Fruit fly (Drosophila melanogaster) whole organism, embryonic: Measurements from ENCODE around the gene CG4957.

Source experiments
- Abd-B ChIP-seq: fragments of 200-800 bp; sonication (Bioruptor generic); optimal IDR thresholded peaks from 2 replicates; lab custom pipeline; 2018; ENCODE audit warnings: missing biosample characterization, mild to moderate bottlenecking, missing genetic modification characterization, moderate library complexity
- Adf1 ChIP-seq: fragments of 200-800 bp; sonication (Bioruptor generic); IDR thresholded peaks from 2 replicates; pipeline ENCODE4 v1.3.6; 2022; ENCODE audit warnings: missing biosample characterization, missing genetic modification characterization
- CG10209 ChIP-seq: fragments of 200-800 bp; sonication (Bioruptor generic); optimal IDR thresholded peaks from 3 replicates; lab custom pipeline; 2017; ENCODE audit warnings: missing biosample characterization, mild to moderate bottlenecking, missing genetic modification characterization, missing genetic modification reagents
- CG11247 ChIP-seq: fragments of 200-800 bp; sonication (Bioruptor generic); IDR thresholded peaks from 2 replicates; pipeline ENCODE4 v1.3.6; 2022; ENCODE audit warnings: missing biosample characterization, missing genetic modification characterization
- CG11560 ChIP-seq: fragments of 200-800 bp; sonication (Bioruptor generic); IDR thresholded peaks from 3 replicates; pipeline ENCODE4 v1.3.6; 2022; ENCODE audit warnings: missing biosample characterization, missing genetic modification characterization
- CG11695 ChIP-seq: fragments of 200-800 bp; sonication (Bioruptor generic); IDR thresholded peaks from 3 replicates; pipeline ENCODE4 v1.3.6; 2022; ENCODE audit warnings: missing biosample characterization, missing genetic modification characterization
- CG12071 ChIP-seq: fragments of 200-800 bp; sonication (Bioruptor generic); optimal IDR thresholded peaks from 3 replicates; lab custom pipeline; 2018; ENCODE audit warnings: missing biosample characterization, mild to moderate bottlenecking, missing genetic modification characterization
- CG12155 ChIP-seq: fragments of 200-800 bp; sonication (Bioruptor generic); optimal IDR thresholded peaks from 3 replicates; lab custom pipeline; 2016; ENCODE audit warnings: missing biosample characterization, missing genetic modification characterization
- CG13424 ChIP-seq: fragments of 200-800 bp; sonication (Bioruptor generic); optimal IDR thresholded peaks from 2 replicates; lab custom pipeline; 2019; ENCODE audit warnings: missing biosample characterization, mild to moderate bottlenecking, missing genetic modification characterization, moderate library complexity
- CG14860 ChIP-seq: fragments of 200-800 bp; sonication (Bioruptor generic); IDR thresholded peaks from 3 replicates; pipeline ENCODE4 v1.3.6; 2022; ENCODE audit warnings: missing biosample characterization, missing genetic modification characterization; ENCODE audit not compliant: partially characterized antibody
- CG15011 ChIP-seq: fragments of 200-800 bp; sonication (Bioruptor generic); optimal IDR thresholded peaks from 3 replicates; lab custom pipeline; 2018; ENCODE audit warnings: missing biosample characterization, mild to moderate bottlenecking, missing genetic modification characterization
- CG15269 ChIP-seq: fragments of 200-800 bp; sonication (Bioruptor generic); optimal IDR thresholded peaks from 2 replicates; lab custom pipeline; 2018; ENCODE audit warnings: missing biosample characterization, mild to moderate bottlenecking, missing genetic modification characterization, moderate library complexity
- CG1602 ChIP-seq: fragments of 200-800 bp; sonication (Bioruptor generic); optimal IDR thresholded peaks from 3 replicates; lab custom pipeline; 2016; ENCODE audit warnings: missing biosample characterization, missing genetic modification characterization
- CG18262 ChIP-seq: fragments of 200-800 bp; optimal IDR thresholded peaks from 3 replicates; lab custom pipeline; 2019; ENCODE audit warnings: missing biosample characterization, mild to moderate bottlenecking, missing genetic modification characterization, moderate library complexity
- CG32532 ChIP-seq: fragments of 200-800 bp; sonication (Bioruptor generic); IDR thresholded peaks from 2 replicates; pipeline ENCODE4 v1.3.6; 2022; ENCODE audit warnings: missing biosample characterization, missing genetic modification characterization
- CG32767 ChIP-seq: fragments of 200-800 bp; sonication (Bioruptor generic); IDR thresholded peaks from 2 replicates; pipeline ENCODE4 v1.3.6; 2022; ENCODE audit warnings: missing biosample characterization, missing genetic modification characterization
- CG33557 ChIP-seq: fragments of 200-800 bp; sonication (Bioruptor generic); optimal IDR thresholded peaks from 2 replicates; lab custom pipeline; 2019; ENCODE audit warnings: missing biosample characterization, mild to moderate bottlenecking, missing genetic modification characterization, moderate library complexity
- CG3838 ChIP-seq: fragments of 200-800 bp; sonication (Bioruptor generic); optimal IDR thresholded peaks from 3 replicates; lab custom pipeline; 2016; ENCODE audit warnings: missing biosample characterization, missing genetic modification characterization
- CG5245 ChIP-seq: fragments of 200-800 bp; sonication (Bioruptor generic); optimal IDR thresholded peaks from 3 replicates; lab custom pipeline; 2016; ENCODE audit warnings: missing biosample characterization, missing genetic modification characterization
- CG7928 ChIP-seq: fragments of 200-800 bp; sonication (Bioruptor generic); optimal IDR thresholded peaks from 2 replicates; lab custom pipeline; 2017; ENCODE audit warnings: missing biosample characterization, mild to moderate bottlenecking, missing genetic modification characterization
- CG8281 ChIP-seq: fragments of 200-800 bp; sonication (Bioruptor generic); optimal IDR thresholded peaks from 2 replicates; lab custom pipeline; 2018; ENCODE audit warnings: missing biosample characterization, mild to moderate bottlenecking, missing genetic modification characterization, moderate library complexity
- Fer1 ChIP-seq: fragments of 200-800 bp; sonication (Bioruptor generic); optimal IDR thresholded peaks from 2 replicates; lab custom pipeline; 2017; ENCODE audit warnings: missing biosample characterization, mild to moderate bottlenecking, missing genetic modification characterization
- MBD-R2 ChIP-seq: fragments of 200-800 bp; sonication (Bioruptor generic); IDR thresholded peaks from 2 replicates; pipeline ENCODE4 v1.3.6; 2022; ENCODE audit warnings: missing biosample characterization, missing genetic modification characterization
- NC2α ChIP-seq: fragments of 200-800 bp; sonication (Bioruptor generic); optimal IDR thresholded peaks from 2 replicates; lab custom pipeline; 2016; ENCODE audit warnings: missing biosample characterization, missing genetic modification characterization
- NFAT ChIP-seq: fragments of 200-800 bp; sonication (Bioruptor generic); IDR thresholded peaks from 2 replicates; pipeline ENCODE4 v1.3.6; 2022; ENCODE audit warnings: missing biosample characterization, missing genetic modification characterization
- Nf-YA ChIP-seq: fragments of 200-800 bp; sonication (Bioruptor generic); IDR thresholded peaks from 2 replicates; pipeline ENCODE4 v1.3.6; 2022; ENCODE audit warnings: missing biosample characterization, missing genetic modification characterization
- Ptx1 ChIP-seq: fragments of 200-800 bp; sonication (Bioruptor generic); IDR thresholded peaks from 2 replicates; pipeline ENCODE4 v1.3.6; 2022; ENCODE audit warnings: missing biosample characterization, missing genetic modification characterization
- Scr ChIP-seq: fragments of 200-800 bp; sonication (Bioruptor generic); IDR thresholded peaks from 2 replicates; pipeline ENCODE4 v1.3.6; 2022; ENCODE audit warnings: missing biosample characterization, missing genetic modification characterization; ENCODE audit not compliant: partially characterized antibody
- TFAM ChIP-seq: fragments of 200-800 bp; sonication (Bioruptor generic); optimal IDR thresholded peaks from 2 replicates; lab custom pipeline; 2017; ENCODE audit warnings: missing biosample characterization, missing genetic modification characterization, inconsistent platforms
- ato ChIP-seq: fragments of 200-800 bp; sonication (Bioruptor generic); IDR thresholded peaks from 2 replicates; pipeline ENCODE4 v1.3.6; 2022; ENCODE audit warnings: missing biosample characterization, missing genetic modification characterization; ENCODE audit not compliant: partially characterized antibody
- br ChIP-seq: fragments of >200 bp; optimal IDR thresholded peaks from 2 replicates; lab custom pipeline; 2017
- chm ChIP-seq: fragments of 200-800 bp; sonication (Bioruptor generic); IDR thresholded peaks from 2 replicates; pipeline ENCODE4 v1.3.6; 2022; ENCODE audit warnings: missing biosample characterization, missing genetic modification characterization
- crc ChIP-seq: fragments of 200-800 bp; sonication (Bioruptor generic); optimal IDR thresholded peaks from 2 replicates; lab custom pipeline; 2016; ENCODE audit warnings: missing biosample characterization, missing genetic modification characterization
- dysf ChIP-seq: fragments of 200-800 bp; sonication (Bioruptor generic); IDR thresholded peaks from 3 replicates; pipeline ENCODE4 v1.3.6; 2022; ENCODE audit warnings: missing biosample characterization, missing genetic modification characterization
- fd3F ChIP-seq: fragments of 200-800 bp; sonication (Bioruptor generic); optimal IDR thresholded peaks from 2 replicates; lab custom pipeline; 2018; ENCODE audit warnings: missing biosample characterization, mild to moderate bottlenecking, missing genetic modification characterization, moderate library complexity
- fru ChIP-seq: fragments of >200 bp; optimal IDR thresholded peaks from 2 replicates; lab custom pipeline; 2017
- fu2 ChIP-seq: fragments of 200-800 bp; sonication (Bioruptor generic); optimal IDR thresholded peaks from 2 replicates; lab custom pipeline; 2016; ENCODE audit warnings: missing biosample characterization, missing genetic modification characterization
- gcm2 ChIP-seq: fragments of 200-800 bp; sonication (Bioruptor generic); optimal IDR thresholded peaks from 2 replicates; lab custom pipeline; 2016; ENCODE audit warnings: missing biosample characterization, missing genetic modification characterization
- gem ChIP-seq: fragments of 200-800 bp; sonication (Bioruptor generic); optimal IDR thresholded peaks from 2 replicates; lab custom pipeline; 2019; ENCODE audit warnings: missing biosample characterization, mild to moderate bottlenecking, missing genetic modification characterization, moderate library complexity
- grn ChIP-seq: fragments of 200-800 bp; sonication (Bioruptor generic); optimal IDR thresholded peaks from 3 replicates; lab custom pipeline; 2017; ENCODE audit warnings: missing biosample characterization, missing genetic modification characterization
- hkb ChIP-seq, 2 experiments: fragments of 200-800 bp in 1 of 2; fragments of >200 bp in 1 of 2; sonication (Bioruptor generic) in 1 of 2; IDR thresholded peaks in 1 of 2; optimal IDR thresholded peaks in 1 of 2; 2 replicates each; pipeline versions ENCODE4 v1.3.6 to Lab custom; 2017 to 2022; ENCODE audit warnings: missing biosample characterization in 1 of 2, missing genetic modification characterization in 1 of 2
- inv ChIP-seq: fragments of 200-800 bp; sonication (Bioruptor generic); IDR thresholded peaks from 2 replicates; pipeline ENCODE4 v1.3.6; 2022; ENCODE audit warnings: missing biosample characterization, missing genetic modification characterization; ENCODE audit not compliant: partially characterized antibody
- lab ChIP-seq: fragments of 200-800 bp; sonication (Bioruptor generic); optimal IDR thresholded peaks from 3 replicates; lab custom pipeline; 2017; ENCODE audit warnings: missing biosample characterization, missing genetic modification characterization, mild to moderate bottlenecking, moderate library complexity, missing genetic modification reagents
- luna ChIP-seq: fragments of 200-800 bp; sonication (Bioruptor generic); optimal IDR thresholded peaks from 2 replicates; lab custom pipeline; 2016; ENCODE audit warnings: missing biosample characterization, missing genetic modification characterization
- pb ChIP-seq: fragments of 200-800 bp; sonication (Bioruptor generic); optimal IDR thresholded peaks from 3 replicates; lab custom pipeline; 2016; ENCODE audit warnings: missing biosample characterization, missing genetic modification characterization
- peb ChIP-seq: fragments of 200-800 bp; sonication (Bioruptor generic); IDR thresholded peaks from 2 replicates; pipeline ENCODE4 v1.3.6; 2022; ENCODE audit warnings: missing biosample characterization, missing genetic modification characterization
- sna ChIP-seq: fragments of 200-800 bp; sonication (Bioruptor generic); IDR thresholded peaks from 2 replicates; pipeline ENCODE4 v1.3.6; 2022; ENCODE audit warnings: missing biosample characterization, missing genetic modification characterization; ENCODE audit not compliant: partially characterized antibody
- sob ChIP-seq: fragments of 200-800 bp; sonication (Bioruptor generic); IDR thresholded peaks from 2 replicates; pipeline ENCODE4 v1.3.6; 2022; ENCODE audit warnings: missing biosample characterization, missing genetic modification characterization
- sqz ChIP-seq: fragments of 200-800 bp; sonication (Bioruptor generic); optimal IDR thresholded peaks from 3 replicates; lab custom pipeline; 2018; ENCODE audit warnings: missing biosample characterization, mild to moderate bottlenecking, missing genetic modification characterization
- stwl ChIP-seq: fragments of 200-800 bp; sonication (Bioruptor generic); optimal IDR thresholded peaks from 3 replicates; lab custom pipeline; 2018; ENCODE audit warnings: missing biosample characterization, mild to moderate bottlenecking, missing genetic modification characterization, moderate library complexity
- tx ChIP-seq: fragments of 200-800 bp; sonication (Bioruptor generic); optimal IDR thresholded peaks from 2 replicates; lab custom pipeline; 2016; ENCODE audit warnings: missing biosample characterization, missing genetic modification characterization
- wor ChIP-seq: fragments of 200-800 bp; sonication (Bioruptor generic); IDR thresholded peaks from 2 replicates; pipeline ENCODE4 v1.3.6; 2022; ENCODE audit warnings: missing biosample characterization, missing genetic modification characterization

CG4957 gene

DNA sequence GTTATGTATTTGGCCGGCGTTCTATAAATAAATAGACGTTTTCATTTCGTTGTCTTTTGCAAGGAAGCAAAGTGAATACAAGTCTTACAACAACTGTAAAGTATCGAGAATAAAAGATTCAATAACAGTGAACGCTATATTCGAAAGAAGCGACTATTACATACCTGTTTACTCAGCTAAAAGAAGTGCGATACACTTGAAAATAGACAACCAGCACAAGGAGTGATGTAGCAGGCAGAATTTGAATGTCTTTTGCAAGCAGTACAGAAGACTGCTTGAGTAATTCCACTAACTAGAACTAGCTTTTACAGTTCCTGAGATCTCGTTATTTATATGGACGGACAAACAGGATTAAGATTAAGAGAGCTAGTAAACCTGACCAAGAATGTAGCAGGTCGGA is 29.6 kb downstream of the CG4957 start (continued):
- no peak for TF ChIP-seq CG7928 (GFP tag; lab: Kevin White, UChicago)
- TF ChIP-seq CG12071 (GFP tag; lab: Kevin White, UChicago): no peak
- TF ChIP-seq wor (GFP tag; lab: Robert Waterston, UW): no peak
- peak; percentile 44; the same call in 1 of the 2 replicates for TF ChIP-seq Scr (GFP tag; lab: Robert Waterston, UW)
- TF ChIP-seq stwl (tag; lab: Kevin White, UChicago): peak; percentile 92
- TF ChIP-seq peb (GFP tag; lab: Robert Waterston, UW): no peak
- no peak for TF ChIP-seq chm
- no peak for TF ChIP-seq crc (GFP tag; lab: Kevin White, UChicago)
- no peak for TF ChIP-seq fu2 (GFP tag; lab: Kevin White, UChicago)
- TF ChIP-seq CG11247 (GFP tag; lab: Robert Waterston, UW): no peak
- no peak for TF ChIP-seq pb
- TF ChIP-seq sna (GFP tag; lab: Robert Waterston, UW): no peak
- no peak for TF ChIP-seq sob
- TF ChIP-seq NFAT (GFP tag; lab: Robert Waterston, UW): no peak
- TF ChIP-seq gem (tag; lab: Kevin White, UChicago): no peak
- peak; percentile 85 for TF ChIP-seq MBD-R2
- TF ChIP-seq CG15269: no peak
- peak; percentile 28 for TF ChIP-seq luna (GFP tag; lab: Kevin White, UChicago)
- no peak for TF ChIP-seq CG8281
- TF ChIP-seq Abd-B (GFP tag; lab: Kevin White, UChicago): no peak
- no peak for TF ChIP-seq hkb (optimal IDR thresholded peaks at IDR 0.05; lab: Kevin White, UChicago)
- no peak for TF ChIP-seq hkb (GFP tag; IDR thresholded peaks at IDR 0.05; lab: Robert Waterston, UW)
- TF ChIP-seq TFAM (GFP tag; lab: Kevin White, UChicago): no peak
- TF ChIP-seq CG10209: no peak
- peak; percentile 91 for TF ChIP-seq CG12155 (GFP tag; lab: Kevin White, UChicago)
- no peak for TF ChIP-seq CG5245 (GFP tag; lab: Kevin White, UChicago)
- TF ChIP-seq grn (GFP tag; lab: Kevin White, UChicago): no peak
- peak; percentile 71 for TF ChIP-seq ato (GFP tag; lab: Robert Waterston, UW)
- no peak for TF ChIP-seq Nf-YA (GFP tag; lab: Robert Waterston, UW)
- TF ChIP-seq CG18262 (tag; lab: Kevin White, UChicago): no peak
- no peak for TF ChIP-seq CG32532 (GFP tag; lab: Robert Waterston, UW)
- TF ChIP-seq Fer1: no peak
- TF ChIP-seq CG14860 (GFP tag; lab: Robert Waterston, UW): peak; percentile 84; the same call in 2 of the 3 replicates
- no peak for TF ChIP-seq fru (lab: Kevin White, UChicago)
- no peak for TF ChIP-seq sqz (GFP tag; lab: Kevin White, UChicago)
- TF ChIP-seq br (lab: Kevin White, UChicago): no peak
- TF ChIP-seq CG13424: no peak
- no peak for TF ChIP-seq dysf (GFP tag; lab: Robert Waterston, UW)
- TF ChIP-seq CG33557 (GFP tag; lab: Kevin White, UChicago): peak; percentile 10
- no peak for TF ChIP-seq CG32767 (GFP tag; lab: Robert Waterston, UW)
- TF ChIP-seq Ptx1 (GFP tag; lab: Robert Waterston, UW): no peak
- TF ChIP-seq CG3838: no peak
- no peak for TF ChIP-seq lab (GFP tag; lab: Kevin White, UChicago)
- TF ChIP-seq inv (GFP tag; lab: Robert Waterston, UW): peak; percentile 35
- no peak for TF ChIP-seq CG11560
- TF ChIP-seq NC2α (GFP tag; lab: Kevin White, UChicago): no peak
- no peak for TF ChIP-seq CG1602 (GFP tag; lab: Kevin White, UChicago)
- no peak for TF ChIP-seq Adf1
- no peak for TF ChIP-seq tx (GFP tag; lab: Kevin White, UChicago)
- TF ChIP-seq CG15011 (GFP tag; lab: Kevin White, UChicago): no peak
- TF ChIP-seq CG11695 (GFP tag; lab: Robert Waterston, UW): no peak
- TF ChIP-seq gcm2 (GFP tag; lab: Kevin White, UChicago): no peak
- TF ChIP-seq fd3F (GFP tag; lab: Kevin White, UChicago): no peak
